Worm (Caenorhabditis elegans) whole organism, young adult: ENCODE data around the gene F57B7.2.

Experiments used
- D2030.7 ChIP-seq: fragments of 200-800 bp; sonication (Bioruptor generic); IDR thresholded peaks from 2 replicates; pipeline ENCODE4 v1.3.6; 2022; ENCODE audit warnings: missing genetic modification reagents, missing genetic modification characterization, missing compliant biosample characterization
- F39B2.1 ChIP-seq: fragments of 200-800 bp; sonication (Bioruptor generic); IDR thresholded peaks from 2 replicates; pipeline ENCODE4 v1.3.6; 2022; ENCODE audit warnings: missing genetic modification reagents, missing genetic modification characterization, missing compliant biosample characterization
- mes-4 ChIP-seq: sonication (generic microtip); optimal IDR thresholded peaks from 2 replicates; lab custom pipeline; 2016; ENCODE audit warnings: missing genotype, missing genetic modification characterization, missing compliant biosample characterization
- nhr-27 ChIP-seq: fragments of 200-800 bp; sonication (Bioruptor generic); optimal IDR thresholded peaks from 2 replicates; lab custom pipeline; 2018; ENCODE audit warnings: mild to moderate bottlenecking, missing genetic modification characterization, moderate library complexity, missing compliant biosample characterization
- nhr-90 ChIP-seq: sonication (generic microtip); optimal IDR thresholded peaks from 2 replicates; lab custom pipeline; 2016; ENCODE audit warnings: missing genotype, mild to moderate bottlenecking, missing genetic modification characterization, missing compliant biosample characterization
- unc-62 ChIP-seq: fragments of 150-350 bp; optimal IDR thresholded peaks from 2 replicates; lab custom pipeline; 2014; ENCODE audit warnings: missing biosample characterization, missing genetic modification reagents, missing genetic modification characterization
- ztf-22 ChIP-seq: fragments of 200-800 bp; sonication (Bioruptor generic); optimal IDR thresholded peaks from 2 replicates; lab custom pipeline; 2018; ENCODE audit warnings: mild to moderate bottlenecking, missing genetic modification characterization, moderate library complexity, missing compliant biosample characterization
- ztf-26 ChIP-seq: sonication (generic microtip); optimal IDR thresholded peaks from 2 replicates; lab custom pipeline; 2017; ENCODE audit warnings: missing genetic modification characterization, missing compliant biosample characterization

ce11 chrV:11485558-11485957 lies 42.2 kb upstream of the F57B7.2 start, which contains the start of gene srh-1:
- no peak for TF ChIP-seq F39B2.1 (GFP tag; lab: Robert Waterston, UW)
- TF ChIP-seq nhr-90 (tag; lab: Kevin White, UChicago): no peak
- no peak for TF ChIP-seq mes-4
- TF ChIP-seq ztf-22 (GFP tag; lab: Kevin White, UChicago): no peak
- no peak for TF ChIP-seq ztf-26 (tag; lab: Kevin White, UChicago)
- no peak for TF ChIP-seq D2030.7 (GFP tag; lab: Robert Waterston, UW)
- TF ChIP-seq nhr-27 (tag; lab: Kevin White, UChicago): no peak
- no peak for TF ChIP-seq unc-62 (GFP tag; lab: Kevin White, UChicago)
